Worm (Caenorhabditis elegans): ENCODE data around the gene K10H10.13.

DNA sequence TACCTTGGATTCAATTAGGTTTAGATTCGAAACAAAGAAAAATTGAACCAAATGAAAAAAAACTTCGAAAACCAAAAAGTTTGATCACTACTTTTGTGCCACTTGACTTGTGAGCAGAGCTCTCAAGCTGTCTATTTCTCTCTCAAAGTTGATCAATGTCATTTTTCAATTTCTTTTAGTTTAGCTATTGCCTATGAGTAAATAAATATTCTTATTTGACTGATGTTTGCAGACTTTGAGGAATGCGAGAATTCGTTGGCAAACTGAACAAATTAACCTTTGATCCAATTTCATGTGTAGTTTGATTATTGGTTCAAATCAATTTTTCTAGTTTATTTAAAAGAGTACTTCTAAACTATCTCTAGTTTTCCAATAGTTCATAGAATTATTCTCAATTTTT is 27.3 kb downstream of the K10H10.13 start:
- TF ChIP-seq mdl-1 (tag; optimal IDR thresholded peaks at IDR 0.05): no peak
- no peak for TF ChIP-seq mep-1 (tag; optimal IDR thresholded peaks at IDR 0.05)
- no peak for TF ChIP-seq vab-15 (tag; optimal IDR thresholded peaks at IDR 0.05)
- TF ChIP-seq nhr-12 (tag; optimal IDR thresholded peaks at IDR 0.05): no peak
- TF ChIP-seq grh-1 (GFP tag; IDR thresholded peaks at IDR 0.05): no peak
- no peak for TF ChIP-seq tbx-2 (tag; optimal IDR thresholded peaks at IDR 0.05)
- TF ChIP-seq pag-3 (tag; optimal IDR thresholded peaks at IDR 0.05; ENCODE audit: borderline replicate concordance, insufficient read depth): no peak
- no peak for TF ChIP-seq ceh-82 (tag; optimal IDR thresholded peaks at IDR 0.05)
- no peak for TF ChIP-seq ztf-4 (tag; optimal IDR thresholded peaks at IDR 0.05)
